Worm (Caenorhabditis elegans): ENCODE data around the gene abl-1.

Gene abl-1

DNA sequence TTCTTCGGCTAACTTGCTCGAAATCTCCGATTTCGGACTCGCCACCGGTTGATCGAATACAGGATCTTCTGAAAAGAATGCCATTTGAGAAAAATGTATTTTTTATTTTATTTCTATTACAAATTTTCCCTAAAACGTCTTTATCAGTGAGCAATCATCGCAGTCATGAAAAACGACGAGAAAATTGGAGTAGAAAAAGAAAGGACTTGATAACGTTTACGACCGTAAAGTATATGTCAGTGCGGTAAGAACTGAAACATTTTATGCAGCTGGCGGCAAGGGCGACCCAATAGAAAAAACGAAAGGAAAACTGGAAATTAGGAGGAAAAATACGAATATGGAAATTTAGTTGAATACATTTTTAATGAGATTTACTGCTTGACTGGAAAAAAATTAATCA is 6.2 kb downstream of the abl-1 start:
- no peak for TF ChIP-seq ceh-83 (GFP tag; optimal IDR thresholded peaks at IDR 0.05)
- TF ChIP-seq snpc-4 (tag; optimal IDR thresholded peaks at IDR 0.05): no peak
- TF ChIP-seq flh-1 (GFP tag; optimal IDR thresholded peaks at IDR 0.05): no peak
- no peak for TF ChIP-seq ztf-11 (tag; optimal IDR thresholded peaks at IDR 0.05)
- no peak for TF ChIP-seq tbx-8 (GFP tag; optimal IDR thresholded peaks at IDR 0.05)
- no peak for TF ChIP-seq cnd-1 (tag; optimal IDR thresholded peaks at IDR 0.05)
- TF ChIP-seq nhr-76 (tag; optimal IDR thresholded peaks at IDR 0.05): no peak
- no peak for TF ChIP-seq lin-32 (GFP tag; optimal IDR thresholded peaks at IDR 0.05)

DNA sequence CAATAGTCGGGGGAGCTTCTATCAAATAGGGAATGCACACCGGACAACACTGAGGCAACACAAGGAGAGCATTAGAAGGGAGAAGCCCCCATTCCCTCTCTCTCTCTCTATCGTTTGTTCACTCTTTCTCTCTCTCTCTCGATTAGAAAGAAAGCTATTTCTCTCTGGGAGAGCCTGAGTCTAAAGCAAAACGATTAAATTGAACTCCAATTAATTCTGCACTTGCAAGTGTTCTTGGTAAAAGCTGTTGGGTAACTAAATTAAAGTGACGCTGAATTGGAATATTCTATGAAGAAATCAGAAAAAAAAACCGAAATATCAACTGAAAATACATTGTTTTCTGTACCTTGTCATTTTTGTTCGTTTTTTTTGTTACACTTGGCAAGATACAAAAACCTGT is 8.0 kb downstream of the abl-1 start:
- peak; percentile 44 for TF ChIP-seq unc-120 (tag; optimal IDR thresholded peaks at IDR 0.05; ENCODE audit: poor library complexity, severe bottlenecking)
- TF ChIP-seq ces-1 (GFP tag; optimal IDR thresholded peaks at IDR 0.05): peak; percentile 92
- no peak for TF ChIP-seq zip-8 (tag; optimal IDR thresholded peaks at IDR 0.05)
- no peak for TF ChIP-seq blmp-1 (tag; optimal IDR thresholded peaks at IDR 0.05)
- no peak for TF ChIP-seq pha-4 (tag; optimal IDR thresholded peaks at IDR 0.05)
- no peak for TF ChIP-seq lin-32 (GFP tag; optimal IDR thresholded peaks at IDR 0.05)
- no peak for TF ChIP-seq mab-5 (tag; optimal IDR thresholded peaks at IDR 0.05)
- TF ChIP-seq nhr-237 (tag; optimal IDR thresholded peaks at IDR 0.05): no peak

DNA sequence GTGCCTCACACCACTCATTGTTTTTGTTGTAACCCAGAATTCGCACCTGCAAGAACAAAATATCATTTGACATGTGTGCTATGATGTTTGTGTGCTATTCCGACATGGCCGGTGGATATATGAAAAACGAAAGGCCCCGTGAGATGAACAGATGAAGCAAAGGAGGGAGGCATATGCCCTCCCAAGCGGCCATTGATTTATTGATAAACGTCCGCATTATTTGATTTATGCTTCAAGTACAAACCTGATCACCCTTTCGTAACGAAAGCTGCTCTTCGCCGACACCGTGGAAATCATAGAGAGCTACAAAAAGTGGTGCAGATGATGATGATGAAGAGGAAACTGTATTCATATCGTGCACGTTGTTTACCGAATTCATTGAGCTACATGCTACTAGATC is 11.7 kb downstream of the abl-1 start:
- TF ChIP-seq ceh-39 (tag; optimal IDR thresholded peaks at IDR 0.05) (no peak), mab-5 (tag; optimal IDR thresholded peaks at IDR 0.05) (peak; percentile 56), unc-62 (GFP tag; optimal IDR thresholded peaks at IDR 0.05) (peak; percentile 71)

DNA sequence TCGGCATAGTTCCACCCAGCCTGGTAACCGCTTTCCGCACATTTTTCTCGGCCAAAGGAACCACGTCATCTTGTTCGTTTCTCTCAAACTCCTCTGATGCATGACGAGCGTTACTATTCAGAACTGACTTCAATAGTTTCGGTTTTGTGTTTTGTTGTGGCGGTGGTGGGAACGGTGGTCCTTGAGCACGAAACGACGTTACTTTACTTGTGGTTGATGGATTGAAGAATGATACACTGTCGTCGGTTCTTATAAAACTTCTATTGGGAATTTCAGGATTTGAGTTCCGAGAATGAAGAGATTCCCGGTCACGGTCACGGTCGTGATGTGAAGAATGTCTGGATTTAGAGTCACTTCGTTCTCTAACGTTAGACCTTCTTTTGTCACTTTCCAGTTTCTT is 14.1 kb downstream of the abl-1 start:
- TF ChIP-seq lsy-2 (tag; optimal IDR thresholded peaks at IDR 0.05) (no peak), blmp-1 (tag; optimal IDR thresholded peaks at IDR 0.05) (no peak), nhr-76 (tag; optimal IDR thresholded peaks at IDR 0.05) (no peak), mab-5 (tag; optimal IDR thresholded peaks at IDR 0.05) (no peak), ztf-11 (tag; optimal IDR thresholded peaks at IDR 0.05) (no peak), lin-13 (tag; optimal IDR thresholded peaks at IDR 0.05) (no peak)

DNA sequence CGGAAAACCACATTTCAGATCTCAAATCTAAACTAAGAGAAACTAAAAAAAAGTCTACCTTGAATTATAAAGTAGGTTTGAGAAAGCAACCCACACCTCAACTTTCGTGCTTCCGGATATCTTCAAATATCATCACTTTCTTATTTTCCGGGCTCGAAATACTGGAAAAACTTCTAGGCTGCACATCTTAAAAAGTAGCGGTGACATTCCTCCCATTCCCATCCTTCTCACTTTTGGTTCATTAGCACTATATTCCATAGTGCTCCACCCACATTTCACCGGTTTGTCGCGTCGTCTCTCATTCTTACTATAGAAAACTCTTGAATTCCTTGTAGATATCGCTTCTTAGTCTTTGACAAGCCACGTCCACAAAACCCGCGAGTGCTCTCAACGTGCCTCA is 19.6 kb downstream of the abl-1 start, which contains the start of gene flp-19:
TSS of gene flp-19 (plus strand) at position 301 of the 400 bp plus-strand sequence.
- no peak for TF ChIP-seq ceh-83 (GFP tag; optimal IDR thresholded peaks at IDR 0.05)
- TF ChIP-seq elt-1 (tag; optimal IDR thresholded peaks at IDR 0.05; ENCODE audit: borderline replicate concordance, insufficient read depth): no peak
- TF ChIP-seq nhr-28 (tag; optimal IDR thresholded peaks at IDR 0.05): no peak
- no peak for TF ChIP-seq bed-3 (GFP tag; optimal IDR thresholded peaks at IDR 0.05)
- no peak for TF ChIP-seq lin-13 (tag; optimal IDR thresholded peaks at IDR 0.05)

DNA sequence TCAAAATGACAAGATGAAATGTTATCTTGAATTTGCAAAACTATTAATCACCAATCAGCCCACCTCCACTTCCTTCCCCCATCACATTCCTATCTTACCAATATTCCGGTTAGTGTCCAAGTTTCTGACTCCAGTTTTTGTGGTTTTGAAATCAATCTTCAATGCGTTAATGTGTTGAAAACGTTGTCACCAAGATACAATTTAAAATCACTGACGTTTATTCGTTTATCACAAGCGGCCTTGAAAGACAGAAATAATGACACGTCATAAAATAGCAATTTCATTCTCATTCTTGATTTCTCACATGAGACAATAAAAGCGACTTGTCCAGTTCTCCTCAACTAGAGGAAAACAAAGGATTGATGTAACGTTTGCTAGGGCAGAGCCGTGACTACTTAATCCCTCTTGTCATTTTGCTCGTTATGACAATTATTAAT is 24.3 kb downstream of the abl-1 start:
- TF ChIP-seq ces-1 (GFP tag; optimal IDR thresholded peaks at IDR 0.05): peak; percentile 24
- TF ChIP-seq nhr-76 (tag; optimal IDR thresholded peaks at IDR 0.05): no peak
- TF ChIP-seq unc-62 (GFP tag; optimal IDR thresholded peaks at IDR 0.05): peak; percentile 78
- no peak for TF ChIP-seq mep-1 (tag; optimal IDR thresholded peaks at IDR 0.05)
- TF ChIP-seq cnd-1 (tag; optimal IDR thresholded peaks at IDR 0.05): peak; percentile 3
- TF ChIP-seq flh-1 (GFP tag; optimal IDR thresholded peaks at IDR 0.05): no peak

DNA sequence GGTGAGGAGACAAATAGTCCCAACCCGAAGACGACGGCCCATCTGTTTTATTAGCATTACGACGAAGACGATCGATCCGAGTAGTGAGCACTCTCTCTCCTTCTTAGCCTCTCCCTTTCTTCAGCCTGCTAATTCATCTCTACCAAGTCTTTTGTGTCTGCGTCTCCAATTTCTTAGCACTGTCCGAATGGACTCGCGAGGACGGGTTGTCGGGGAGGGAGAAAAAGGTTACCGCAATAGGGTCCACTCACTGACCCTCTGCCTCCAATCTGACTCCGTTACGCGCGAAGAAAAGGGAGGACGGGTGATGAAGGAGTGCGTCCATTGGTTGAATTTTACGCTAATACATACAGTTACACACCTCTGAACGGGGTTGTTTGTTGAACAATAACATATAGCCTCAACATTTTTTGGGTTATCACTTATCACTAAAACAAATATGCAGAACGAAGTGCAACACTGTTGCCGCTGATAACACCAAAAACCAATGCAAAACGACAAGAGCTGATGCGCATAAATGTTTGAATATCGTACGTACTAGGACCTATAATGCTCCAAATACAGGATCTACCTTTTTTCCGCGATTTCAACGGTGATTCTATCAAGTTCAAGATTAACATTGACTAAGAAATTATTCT is 26.3 kb downstream of the abl-1 start:
- no peak for TF ChIP-seq nhr-28 (tag; optimal IDR thresholded peaks at IDR 0.05)
- no peak for TF ChIP-seq M03D4.4 (tag; optimal IDR thresholded peaks at IDR 0.05)
- peak; percentile 84 for TF ChIP-seq ces-1 (GFP tag; optimal IDR thresholded peaks at IDR 0.05)
- no peak for TF ChIP-seq elt-1 (tag; optimal IDR thresholded peaks at IDR 0.05; ENCODE audit: borderline replicate concordance, insufficient read depth)
- TF ChIP-seq unc-120 (tag; optimal IDR thresholded peaks at IDR 0.05; ENCODE audit: poor library complexity, severe bottlenecking): peak; percentile 71
- TF ChIP-seq ztf-11 (tag; optimal IDR thresholded peaks at IDR 0.05): peak; percentile 28
- TF ChIP-seq hlh-1 (tag; optimal IDR thresholded peaks at IDR 0.05): peak; percentile 50
- TF ChIP-seq snpc-4 (tag; optimal IDR thresholded peaks at IDR 0.05): no peak
- no peak for TF ChIP-seq nhr-12 (tag; optimal IDR thresholded peaks at IDR 0.05)
- TF ChIP-seq lsy-2 (tag; optimal IDR thresholded peaks at IDR 0.05): peak; percentile 37
- TF ChIP-seq unc-39 (tag; optimal IDR thresholded peaks at IDR 0.05): no peak
- TF ChIP-seq bed-3 (GFP tag; optimal IDR thresholded peaks at IDR 0.05): no peak
- no peak for TF ChIP-seq sem-2 (GFP tag; optimal IDR thresholded peaks at IDR 0.05)
- TF ChIP-seq ham-2 (GFP tag; optimal IDR thresholded peaks at IDR 0.05): peak; percentile 80
- no peak for TF ChIP-seq ceh-83 (GFP tag; optimal IDR thresholded peaks at IDR 0.05)
- TF ChIP-seq blmp-1 (tag; optimal IDR thresholded peaks at IDR 0.05): no peak
- TF ChIP-seq mab-5 (tag; optimal IDR thresholded peaks at IDR 0.05): no peak
- TF ChIP-seq cnd-1 (tag; optimal IDR thresholded peaks at IDR 0.05): peak; percentile 45
- TF ChIP-seq elt-3 (tag; optimal IDR thresholded peaks at IDR 0.05): no peak
- peak; percentile 54 for TF ChIP-seq unc-62 (GFP tag; optimal IDR thresholded peaks at IDR 0.05)
- peak; percentile 52 for TF ChIP-seq drap-1 (GFP tag; optimal IDR thresholded peaks at IDR 0.05)
- no peak for TF ChIP-seq mep-1 (tag; optimal IDR thresholded peaks at IDR 0.05)
- TF ChIP-seq zip-8 (tag; optimal IDR thresholded peaks at IDR 0.05): no peak
- no peak for TF ChIP-seq pha-4 (tag; optimal IDR thresholded peaks at IDR 0.05)
- TF ChIP-seq nhr-76 (tag; optimal IDR thresholded peaks at IDR 0.05): no peak
- TF ChIP-seq lin-32 (GFP tag; optimal IDR thresholded peaks at IDR 0.05): no peak
- peak; percentile 60 for TF ChIP-seq ceh-39 (tag; optimal IDR thresholded peaks at IDR 0.05)
- no peak for TF ChIP-seq tbx-8 (GFP tag; optimal IDR thresholded peaks at IDR 0.05)
- no peak for TF ChIP-seq flh-1 (GFP tag; optimal IDR thresholded peaks at IDR 0.05)
- peak; percentile 73 for TF ChIP-seq mls-2 (tag; optimal IDR thresholded peaks at IDR 0.05)
- peak; percentile 4 for TF ChIP-seq sptf-1 (tag; optimal IDR thresholded peaks at IDR 0.05)
- TF ChIP-seq lin-13 (tag; optimal IDR thresholded peaks at IDR 0.05): no peak
